Worm (Caenorhabditis elegans) whole organism, dauer: ENCODE measurements around the gene T11B7.5.

Experiments used
- unc-62 ChIP-seq: sonication (generic microtip); optimal IDR thresholded peaks from 2 replicates; lab custom pipeline; 2017; ENCODE audit warnings: missing biosample characterization, missing genetic modification reagents, missing genetic modification characterization

The T11B7.5 gene

ce11 chrIV:8850807-8851206 lies 5.1 kb downstream of the T11B7.5 start:
- TF ChIP-seq unc-62 (GFP tag; lab: Kevin White, UChicago): no peak

DNA sequence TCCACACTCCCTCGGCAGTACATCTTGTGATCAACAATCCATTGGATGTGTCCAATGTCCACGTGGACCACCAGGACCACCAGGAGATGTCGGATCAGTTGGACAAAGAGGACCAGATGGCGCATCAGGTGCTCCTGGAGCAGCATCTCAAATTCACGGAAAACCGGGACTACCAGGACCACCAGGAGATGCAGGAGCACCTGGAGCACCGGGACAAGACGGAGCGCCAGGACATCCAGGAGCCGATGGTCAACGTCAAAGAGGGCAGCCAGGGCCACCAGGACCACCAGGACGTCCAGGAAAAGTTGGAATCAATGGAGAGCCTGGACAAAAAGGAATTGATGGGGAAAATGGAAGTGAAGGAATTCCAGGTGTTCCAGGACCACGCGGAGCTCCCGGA lies 6.9 kb downstream of the T11B7.5 start:
- no peak for TF ChIP-seq unc-62 (GFP tag; lab: Kevin White, UChicago)

- TF ChIP-seq unc-62 (GFP tag; lab: Kevin White, UChicago): no peak
Measured at ce11 chrIV:8847918-8848317, 7.9 kb downstream of the T11B7.5 start, which contains the start of gene col-118. Gene col-118 (plus strand): TSS chrIV:8848218.

ce11 chrIV:8845922-8846321 lies 9.9 kb downstream of the T11B7.5 start:
- no peak for TF ChIP-seq unc-62 (GFP tag; lab: Kevin White, UChicago)

- TF ChIP-seq unc-62 (GFP tag; lab: Kevin White, UChicago): no peak
Measured at ce11 chrIV:8844457-8844856, 11.4 kb downstream of the T11B7.5 start, which contains the start of gene T11B7.2. Gene T11B7.2 (minus strand): TSS chrIV:8844557.

- TF ChIP-seq unc-62 (GFP tag; lab: Kevin White, UChicago): no peak
Measured at ce11 chrIV:8840161-8840765, 15.6 kb downstream of the T11B7.5 start, which contains the start of the genes T28C6.11 and T11B7.1. Gene T28C6.11 (minus strand): TSS chrIV:8840261. Gene T11B7.1 (plus strand): TSS chrIV:8840715.

- no peak for TF ChIP-seq unc-62 (GFP tag; lab: Kevin White, UChicago)
Measured at ce11 chrIV:8830591-8830990, 25.3 kb downstream of the T11B7.5 start, which contains the start of gene T28C6.8. Gene T28C6.8 (minus strand): TSS chrIV:8830727.

ce11 chrIV:8827500-8827899 lies 28.4 kb downstream of the T11B7.5 start, which contains the start of gene T28C6.7:
Gene T28C6.7 (plus strand): TSS chrIV:8827800.
- TF ChIP-seq unc-62 (GFP tag; lab: Kevin White, UChicago): no peak

DNA sequence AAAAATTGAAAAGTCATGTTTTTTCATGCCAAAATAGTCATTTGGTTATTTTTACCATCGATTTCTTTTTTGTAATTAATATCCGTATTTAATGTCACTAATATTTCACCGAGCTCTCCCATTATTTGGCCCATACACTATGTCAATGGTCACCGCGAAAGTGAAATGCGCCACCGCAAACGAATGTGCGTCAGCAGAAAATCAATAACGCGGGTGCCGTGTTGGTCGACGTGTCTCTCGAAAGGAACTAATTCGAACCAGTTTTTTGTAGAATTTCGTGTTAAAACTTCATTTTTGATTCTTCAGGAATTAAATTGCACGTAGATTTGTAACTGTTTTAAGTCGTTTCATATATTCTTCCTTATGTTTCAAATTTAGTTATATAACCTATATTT lies 29.3 kb downstream of the T11B7.5 start:
- no peak for TF ChIP-seq unc-62 (GFP tag; lab: Kevin White, UChicago)

DNA sequence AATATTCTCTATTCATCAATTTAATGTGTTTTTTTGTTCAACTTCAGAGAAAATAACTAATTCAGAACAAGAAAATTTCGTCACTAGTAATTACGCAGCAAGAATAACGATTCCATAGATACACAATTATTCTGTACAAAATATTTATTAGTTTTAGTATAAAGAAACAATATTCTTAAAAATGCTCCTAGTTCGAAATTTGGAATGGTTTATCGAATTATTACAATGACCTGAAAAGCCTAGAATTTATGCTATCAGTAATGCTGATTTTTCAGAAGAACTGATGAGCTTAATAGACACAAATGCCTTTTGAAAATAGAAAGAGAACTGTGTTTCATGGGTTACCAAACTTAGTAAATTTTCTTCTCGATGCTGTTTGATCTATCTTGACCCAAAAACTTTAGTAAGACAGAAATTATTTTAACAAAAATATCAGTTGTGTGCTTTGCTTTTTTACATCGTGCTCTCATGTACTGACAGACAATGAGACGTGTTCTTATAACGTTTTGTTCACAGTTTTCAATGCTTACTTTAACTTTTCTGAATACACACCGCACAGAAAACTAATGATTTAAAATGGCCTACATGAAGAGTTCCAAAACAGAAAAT lies 29.8 kb downstream of the T11B7.5 start:
- TF ChIP-seq unc-62 (GFP tag; lab: Kevin White, UChicago): no peak

DNA sequence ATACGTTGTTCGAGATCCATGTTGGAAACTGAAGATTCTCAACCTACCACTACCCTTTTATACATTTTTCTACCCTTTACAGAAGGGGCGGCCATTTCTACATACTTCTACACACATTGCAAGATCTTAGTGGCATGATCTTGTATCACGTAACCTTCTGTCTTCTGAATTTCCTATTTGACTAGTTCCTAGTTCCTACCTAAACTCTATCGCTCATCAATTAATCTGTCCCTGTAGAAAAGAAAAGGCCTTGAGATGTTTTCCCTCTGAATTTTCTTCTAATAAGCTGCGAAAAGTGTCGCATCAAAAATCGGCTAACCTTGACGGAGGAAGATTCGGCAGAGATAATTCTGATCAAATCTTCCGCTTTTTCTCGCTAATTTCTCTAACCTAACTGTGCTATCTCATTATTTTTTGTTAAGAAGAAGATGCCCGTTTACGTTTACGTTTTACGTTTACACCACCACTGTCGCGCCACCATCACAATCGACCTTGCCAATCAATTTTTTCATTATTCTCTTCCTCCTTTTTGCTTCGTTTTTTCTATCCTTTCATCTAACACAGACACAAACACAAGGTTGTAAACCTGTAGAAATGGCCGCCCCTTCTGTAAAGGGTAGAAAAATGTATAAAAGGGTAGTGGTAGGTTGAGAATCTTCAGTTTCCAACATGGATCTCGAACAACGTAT lies 31.6 kb downstream of the T11B7.5 start, which contains the start of the genes col-117 and col-3:
Gene col-117 (minus strand): TSS at position 51 of the 689 bp plus-strand sequence.
Gene col-3 (plus strand): TSS at position 639 of the 689 bp plus-strand sequence.
- no peak for TF ChIP-seq unc-62 (GFP tag; lab: Kevin White, UChicago)

DNA sequence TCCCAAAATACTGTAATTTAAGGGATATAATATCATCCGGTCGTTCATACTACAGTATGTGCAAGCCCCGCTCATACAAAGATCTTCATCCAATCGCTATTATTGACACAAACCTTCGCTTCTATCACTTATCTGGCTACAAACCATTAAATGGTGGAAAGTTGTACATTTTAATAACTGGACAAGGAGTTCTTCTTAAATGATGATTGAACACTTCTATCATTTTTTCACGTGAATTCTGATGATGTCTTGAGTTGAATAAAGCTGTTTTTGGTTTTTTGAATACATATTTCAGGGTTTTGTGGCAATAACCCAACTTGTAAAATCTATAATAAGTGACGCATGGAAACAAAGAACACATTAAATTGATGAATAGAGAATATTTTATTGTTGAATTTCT lies 33.3 kb downstream of the T11B7.5 start:
- TF ChIP-seq unc-62 (GFP tag; lab: Kevin White, UChicago): no peak

- TF ChIP-seq unc-62 (GFP tag; lab: Kevin White, UChicago): no peak
Measured at ce11 chrIV:8821147-8821546, 34.7 kb downstream of the T11B7.5 start, which contains the start of gene T28C6.5. Gene T28C6.5 (plus strand): TSS chrIV:8821447.

ce11 chrIV:8820041-8820440 lies 35.8 kb downstream of the T11B7.5 start, which contains the start of gene T28C6.3:
Gene T28C6.3 (plus strand): TSS chrIV:8820341.
- no peak for TF ChIP-seq unc-62 (GFP tag; lab: Kevin White, UChicago)

DNA sequence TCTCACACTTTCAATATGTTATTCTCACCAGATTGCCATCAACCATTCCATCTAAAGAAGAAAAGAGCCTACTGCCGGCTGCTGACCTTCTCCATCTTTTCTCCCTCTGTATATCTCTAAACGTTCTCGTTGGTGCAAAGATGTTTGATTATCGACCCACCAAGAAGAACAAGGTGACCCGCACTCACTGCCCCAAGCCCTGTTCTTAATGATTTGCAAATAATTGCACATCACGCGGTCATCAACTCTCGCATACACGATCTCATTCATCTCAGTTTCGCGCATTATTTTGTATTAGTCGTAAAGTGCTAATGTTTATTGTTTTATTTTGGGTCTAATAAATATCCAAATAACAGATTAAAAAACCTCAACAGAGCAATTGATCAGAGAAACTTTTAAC lies 36.4 kb downstream of the T11B7.5 start:
- TF ChIP-seq unc-62 (GFP tag; lab: Kevin White, UChicago): no peak

DNA sequence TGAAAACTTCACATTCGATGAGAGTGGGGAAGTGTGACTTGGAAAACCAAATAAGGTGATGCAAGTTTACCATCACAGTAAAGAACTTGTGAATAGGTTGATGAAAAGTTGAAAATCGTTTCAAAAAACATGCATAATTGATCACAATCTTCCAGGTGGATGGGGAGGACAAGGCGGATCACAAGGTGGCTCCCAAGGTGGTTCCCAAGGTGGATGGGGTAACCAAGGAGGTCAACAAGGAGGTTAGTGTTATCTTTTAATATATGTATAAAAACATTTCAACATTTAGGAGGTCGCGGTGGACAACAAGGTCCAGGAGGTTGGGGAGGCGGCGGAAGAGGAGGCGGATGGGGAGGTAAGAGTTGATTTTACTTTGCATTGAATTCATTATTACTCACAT lies 38.2 kb downstream of the T11B7.5 start, which contains the start of gene T28C6.10:
Gene T28C6.10 (plus strand): TSS at position 301 of the 400 bp plus-strand sequence.
- no peak for TF ChIP-seq unc-62 (GFP tag; lab: Kevin White, UChicago)
